Fruit fly (Drosophila melanogaster) whole organism, embryonic: Measurements from ENCODE around the gene Rab3-GEF.

Source experiments
- Atf-2 ChIP-seq: fragments of 200-800 bp; sonication (Bioruptor generic); optimal IDR thresholded peaks from 2 replicates; lab custom pipeline; 2016; ENCODE audit warnings: missing biosample characterization, missing genetic modification characterization
- CG10147 ChIP-seq: fragments of 200-800 bp; sonication (Bioruptor generic); optimal IDR thresholded peaks from 2 replicates; lab custom pipeline; 2019; ENCODE audit warnings: missing biosample characterization, mild to moderate bottlenecking, missing genetic modification characterization, moderate library complexity
- CG12219 ChIP-seq: fragments of 200-800 bp; sonication (Bioruptor generic); optimal IDR thresholded peaks from 3 replicates; lab custom pipeline; 2018; ENCODE audit warnings: missing biosample characterization, mild to moderate bottlenecking, missing genetic modification characterization
- CG1233 ChIP-seq: fragments of 200-800 bp; sonication (Bioruptor generic); optimal IDR thresholded peaks from 4 replicates; lab custom pipeline; 2018; ENCODE audit warnings: missing biosample characterization, mild to moderate bottlenecking, missing genetic modification characterization
- CG13775 ChIP-seq: fragments of 200-800 bp; sonication (Bioruptor generic); optimal IDR thresholded peaks from 3 replicates; lab custom pipeline; 2017; ENCODE audit warnings: missing biosample characterization, mild to moderate bottlenecking, missing genetic modification characterization
- CG1602 ChIP-seq: fragments of 200-800 bp; sonication (Bioruptor generic); optimal IDR thresholded peaks from 3 replicates; lab custom pipeline; 2016; ENCODE audit warnings: missing biosample characterization, missing genetic modification characterization
- CG18619 ChIP-seq: fragments of 200-800 bp; sonication (Bioruptor generic); optimal IDR thresholded peaks from 3 replicates; lab custom pipeline; 2017; ENCODE audit warnings: missing biosample characterization, mild to moderate bottlenecking, missing genetic modification characterization
- CG32532 ChIP-seq: fragments of 200-800 bp; sonication (Bioruptor generic); IDR thresholded peaks from 2 replicates; pipeline ENCODE4 v1.3.6; 2022; ENCODE audit warnings: missing biosample characterization, missing genetic modification characterization
- CG3281 ChIP-seq: fragments of 200-800 bp; sonication (Bioruptor generic); optimal IDR thresholded peaks from 3 replicates; lab custom pipeline; 2017; ENCODE audit warnings: missing biosample characterization, mild to moderate bottlenecking, missing genetic modification characterization
- CG5245 ChIP-seq: fragments of 200-800 bp; sonication (Bioruptor generic); optimal IDR thresholded peaks from 3 replicates; lab custom pipeline; 2016; ENCODE audit warnings: missing biosample characterization, missing genetic modification characterization
- CG6683 ChIP-seq: fragments of 200-800 bp; sonication (Bioruptor generic); optimal IDR thresholded peaks from 2 replicates; lab custom pipeline; 2017; ENCODE audit warnings: missing biosample characterization, mild to moderate bottlenecking, missing genetic modification characterization, missing genetic modification reagents
- CG7271 ChIP-seq: fragments of 200-800 bp; sonication (Bioruptor generic); optimal IDR thresholded peaks from 2 replicates; lab custom pipeline; 2018; ENCODE audit warnings: missing biosample characterization, mild to moderate bottlenecking, missing genetic modification characterization, moderate library complexity
- CG7556 ChIP-seq: fragments of 200-800 bp; sonication (Bioruptor generic); optimal IDR thresholded peaks from 2 replicates; lab custom pipeline; 2017; ENCODE audit warnings: missing biosample characterization, mild to moderate bottlenecking, missing genetic modification characterization
- CG7745 ChIP-seq: fragments of 200-800 bp; sonication (Bioruptor generic); optimal IDR thresholded peaks from 2 replicates; lab custom pipeline; 2018; ENCODE audit warnings: missing biosample characterization, mild to moderate bottlenecking, missing genetic modification characterization, moderate library complexity
- CG8944 ChIP-seq: fragments of 200-800 bp; sonication (Bioruptor generic); optimal IDR thresholded peaks from 3 replicates; lab custom pipeline; 2016; ENCODE audit warnings: missing biosample characterization, missing genetic modification characterization
- CG9609 ChIP-seq: fragments of 200-800 bp; sonication (Bioruptor generic); optimal IDR thresholded peaks from 3 replicates; lab custom pipeline; 2016; ENCODE audit warnings: missing biosample characterization, missing genetic modification characterization
- CoRest ChIP-seq: fragments of 200-800 bp; sonication (Bioruptor generic); optimal IDR thresholded peaks from 3 replicates; lab custom pipeline; 2018; ENCODE audit warnings: missing biosample characterization, mild to moderate bottlenecking, missing genetic modification characterization, moderate library complexity
- Deaf1 ChIP-seq: fragments of 200-800 bp; optimal IDR thresholded peaks from 3 replicates; lab custom pipeline; 2019; ENCODE audit warnings: missing biosample characterization, mild to moderate bottlenecking, missing genetic modification characterization, moderate library complexity
- Dfd ChIP-seq, 2 experiments: fragments of >200 bp; optimal IDR thresholded peaks; 2 replicates each; lab custom pipeline; 2017; ENCODE audit warnings: missing biosample characterization in 2 of 2, missing genetic modification characterization in 2 of 2
- E2f2 ChIP-seq: fragments of 200-800 bp; sonication (Bioruptor generic); IDR thresholded peaks from 2 replicates; pipeline ENCODE4 v1.3.6; 2022; ENCODE audit warnings: missing biosample characterization, missing genetic modification characterization
- HLH4C ChIP-seq: fragments of 200-800 bp; sonication (Bioruptor generic); IDR thresholded peaks from 3 replicates; pipeline ENCODE4 v1.3.6; 2022; ENCODE audit warnings: missing biosample characterization, missing genetic modification characterization; ENCODE audit not compliant: partially characterized antibody
- HmgZ ChIP-seq: fragments of 200-800 bp; sonication (Bioruptor generic); optimal IDR thresholded peaks from 2 replicates; lab custom pipeline; 2018; ENCODE audit warnings: missing biosample characterization, mild to moderate bottlenecking, missing genetic modification characterization
- Hmr ChIP-seq: fragments of 200-800 bp; sonication (Bioruptor generic); optimal IDR thresholded peaks from 3 replicates; lab custom pipeline; 2017; ENCODE audit warnings: mild to moderate bottlenecking, missing biosample characterization, missing genetic modification reagents, missing genetic modification characterization
- Hr78 ChIP-seq, 2 experiments: fragments of 200-800 bp in 1 of 2; fragments of >200 bp in 1 of 2; sonication (Bioruptor generic) in 1 of 2; optimal IDR thresholded peaks; 2 replicates each; lab custom pipeline; 2017 to 2019; ENCODE audit warnings: missing biosample characterization in 2 of 2, missing genetic modification characterization in 2 of 2, mild to moderate bottlenecking in 1 of 2, moderate library complexity in 1 of 2
- Max ChIP-seq: fragments of 200-800 bp; sonication (Bioruptor generic); optimal IDR thresholded peaks from 2 replicates; lab custom pipeline; 2016; ENCODE audit warnings: missing biosample characterization, mild to moderate bottlenecking, missing genetic modification characterization
- NFAT ChIP-seq: fragments of 200-800 bp; sonication (Bioruptor generic); IDR thresholded peaks from 2 replicates; pipeline ENCODE4 v1.3.6; 2022; ENCODE audit warnings: missing biosample characterization, missing genetic modification characterization
- Nf-YA ChIP-seq: fragments of 200-800 bp; sonication (Bioruptor generic); IDR thresholded peaks from 2 replicates; pipeline ENCODE4 v1.3.6; 2022; ENCODE audit warnings: missing biosample characterization, missing genetic modification characterization
- TFAM ChIP-seq: fragments of 200-800 bp; sonication (Bioruptor generic); optimal IDR thresholded peaks from 2 replicates; lab custom pipeline; 2017; ENCODE audit warnings: missing biosample characterization, missing genetic modification characterization, inconsistent platforms
- Trl ChIP-seq, 3 experiments: fragments of >200 bp in 2 of 3; fragments of 200-800 bp in 1 of 3; sonication (Bioruptor generic) in 1 of 3; optimal IDR thresholded peaks; 2 replicates in 1 of 3; 3 replicates in 2 of 3; lab custom pipeline; 2016 to 2017; ENCODE audit warnings: missing biosample characterization in 1 of 3, missing genetic modification characterization in 1 of 3
- aop ChIP-seq: fragments of 200-800 bp; sonication (Bioruptor generic); IDR thresholded peaks from 2 replicates; pipeline ENCODE4 v1.3.6; 2022; ENCODE audit warnings: missing biosample characterization, missing genetic modification characterization
- az2 ChIP-seq: fragments of 200-800 bp; sonication (Bioruptor generic); optimal IDR thresholded peaks from 3 replicates; lab custom pipeline; 2016; ENCODE audit warnings: missing biosample characterization, missing genetic modification characterization
- bab2 ChIP-seq: fragments of 200-800 bp; sonication (Bioruptor generic); optimal IDR thresholded peaks from 2 replicates; lab custom pipeline; 2016; ENCODE audit warnings: missing biosample characterization, missing genetic modification characterization
- bsh ChIP-seq, 2 experiments: fragments of 200-800 bp; sonication (Bioruptor generic); optimal IDR thresholded peaks; 2 replicates each; lab custom pipeline; 2017 to 2018; ENCODE audit warnings: mild to moderate bottlenecking in 2 of 2, missing biosample characterization in 2 of 2, missing genetic modification characterization in 2 of 2, moderate library complexity in 1 of 2
- btn ChIP-seq: fragments of 200-800 bp; sonication (Bioruptor generic); optimal IDR thresholded peaks from 2 replicates; lab custom pipeline; 2016; ENCODE audit warnings: missing biosample characterization, missing genetic modification characterization
- chif ChIP-seq, 2 experiments: fragments of 200-800 bp; sonication (Bioruptor generic); optimal IDR thresholded peaks; 3 replicates each; lab custom pipeline; 2016; ENCODE audit warnings: missing biosample characterization in 2 of 2, missing genetic modification characterization in 2 of 2
- crc ChIP-seq: fragments of 200-800 bp; sonication (Bioruptor generic); optimal IDR thresholded peaks from 2 replicates; lab custom pipeline; 2016; ENCODE audit warnings: missing biosample characterization, missing genetic modification characterization
- eve ChIP-seq, 2 experiments: fragments of >200 bp; optimal IDR thresholded peaks; 2 replicates each; lab custom pipeline; 2017; ENCODE audit warnings: missing biosample characterization in 2 of 2, missing genetic modification characterization in 2 of 2
- fru ChIP-seq: fragments of >200 bp; optimal IDR thresholded peaks from 2 replicates; lab custom pipeline; 2017
- gfzf ChIP-seq: fragments of 200-800 bp; sonication (Bioruptor generic); optimal IDR thresholded peaks from 2 replicates; lab custom pipeline; 2016; ENCODE audit warnings: missing biosample characterization, mild to moderate bottlenecking, missing genetic modification characterization, moderate library complexity
- grau ChIP-seq: fragments of 200-800 bp; optimal IDR thresholded peaks from 3 replicates; lab custom pipeline; 2019; ENCODE audit warnings: missing biosample characterization, mild to moderate bottlenecking, missing genetic modification characterization, moderate library complexity
- kay ChIP-seq: fragments of 200-800 bp; sonication (Bioruptor generic); optimal IDR thresholded peaks from 2 replicates; lab custom pipeline; 2016; ENCODE audit warnings: missing biosample characterization, missing genetic modification characterization
- lola ChIP-seq, 3 experiments: fragments of >200 bp in 2 of 3; fragments of 200-800 bp in 1 of 3; sonication (Bioruptor generic) in 1 of 3; optimal IDR thresholded peaks; 2 replicates each; lab custom pipeline; 2017 to 2019; ENCODE audit warnings: missing biosample characterization in 3 of 3, missing genetic modification characterization in 3 of 3, mild to moderate bottlenecking in 1 of 3, moderate library complexity in 1 of 3
- lov ChIP-seq, 2 experiments: fragments of 200-800 bp in 1 of 2; fragments of >200 bp in 1 of 2; sonication (Bioruptor generic) in 1 of 2; IDR thresholded peaks in 1 of 2; optimal IDR thresholded peaks in 1 of 2; 2 replicates in 1 of 2; 3 replicates in 1 of 2; pipeline versions ENCODE4 v1.3.6 to Lab custom; 2017 to 2022; ENCODE audit warnings: missing biosample characterization in 1 of 2, missing genetic modification characterization in 1 of 2
- mam ChIP-seq: fragments of 200-800 bp; sonication (Bioruptor generic); optimal IDR thresholded peaks from 3 replicates; lab custom pipeline; 2016; ENCODE audit warnings: missing biosample characterization, missing genetic modification characterization
- sd ChIP-seq: fragments of 200-800 bp; sonication (Bioruptor generic); optimal IDR thresholded peaks from 3 replicates; lab custom pipeline; 2018; ENCODE audit warnings: missing biosample characterization, mild to moderate bottlenecking, missing genetic modification characterization, moderate library complexity
- sim ChIP-seq: fragments of 200-800 bp; sonication (Bioruptor generic); IDR thresholded peaks from 2 replicates; pipeline ENCODE4 v1.3.6; 2022; ENCODE audit warnings: missing biosample characterization, missing genetic modification characterization
- tap ChIP-seq: fragments of 200-800 bp; optimal IDR thresholded peaks from 3 replicates; lab custom pipeline; 2019; ENCODE audit warnings: missing biosample characterization, mild to moderate bottlenecking, missing genetic modification characterization, moderate library complexity
- zen2 ChIP-seq: fragments of 200-800 bp; sonication (Bioruptor generic); IDR thresholded peaks from 3 replicates; pipeline ENCODE4 v1.3.6; 2022; ENCODE audit warnings: missing biosample characterization, missing genetic modification characterization; ENCODE audit not compliant: partially characterized antibody

Gene Rab3-GEF

DNA sequence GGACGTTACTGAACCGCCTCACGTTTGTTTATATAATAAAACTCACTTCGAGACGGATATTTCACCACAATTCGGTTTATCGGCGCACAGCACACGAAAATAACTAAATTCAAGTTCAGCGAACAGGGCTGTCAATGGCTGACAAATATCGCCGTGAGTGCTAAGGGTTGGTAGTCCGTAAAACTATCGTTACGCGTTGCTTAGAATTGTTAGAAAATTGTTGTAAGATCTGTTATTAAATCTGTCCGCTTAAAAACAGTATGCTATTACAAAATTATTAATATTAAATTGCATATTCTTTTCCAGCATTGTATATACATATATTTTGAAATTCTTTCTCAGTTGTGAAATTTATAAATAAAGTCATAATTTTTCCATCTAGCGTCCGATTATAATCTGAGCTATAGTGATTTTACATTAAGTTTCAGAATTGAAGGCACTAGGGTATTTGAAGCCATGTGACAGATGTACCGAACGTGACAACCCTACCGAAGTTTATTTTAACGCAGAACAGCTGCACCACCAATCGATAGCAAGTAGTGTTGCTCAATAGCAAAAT is 4.8 kb upstream of the Rab3-GEF start, which contains the start of gene Cox17 (continued):
- TF ChIP-seq mam (GFP tag; lab: Kevin White, UChicago) (peak; percentile 78), Dfd (GFP tag; optimal IDR thresholded peaks at IDR 0.05; lab: Kevin White, UChicago) (peak in 1 of 2 experiments; percentile 91), Deaf1 (tag; lab: Kevin White, UChicago) (peak; percentile 65), CG6683 (peak; percentile 67), bab2 (GFP tag; lab: Kevin White, UChicago) (peak; percentile 61), sim (no peak), NFAT (GFP tag; lab: Robert Waterston, UW) (peak; percentile 56), CG7745 (tag; lab: Kevin White, UChicago) (no peak), tap (tag; lab: Kevin White, UChicago) (peak; percentile 62), HLH4C (peak; percentile 69), E2f2 (GFP tag; lab: Robert Waterston, UW) (peak; percentile 43; the same call in 1 of the 2 replicates), CG9609 (GFP tag; lab: Kevin White, UChicago) (peak; percentile 57), Nf-YA (GFP tag; lab: Robert Waterston, UW) (no peak), TFAM (GFP tag; lab: Kevin White, UChicago) (no peak), fru (lab: Kevin White, UChicago) (no peak), CG5245 (GFP tag; lab: Kevin White, UChicago) (peak; percentile 65), lola (GFP tag; optimal IDR thresholded peaks at IDR 0.05; lab: Kevin White, UChicago) (peak in 1 of 3 experiments; percentile 86), CoRest (tag; lab: Kevin White, UChicago) (peak; percentile 93), chif (GFP tag; optimal IDR thresholded peaks at IDR 0.05; lab: Kevin White, UChicago) (peak; percentile 27 to 78), eve (GFP tag; optimal IDR thresholded peaks at IDR 0.05; lab: Kevin White, UChicago) (peak in 1 of 2 experiments; percentile 96), sd (peak; percentile 63), CG32532 (GFP tag; lab: Robert Waterston, UW) (peak; percentile 72), gfzf (GFP tag; lab: Kevin White, UChicago) (no peak), Trl (optimal IDR thresholded peaks at IDR 0.05; lab: Kevin White, UChicago) (no peak), Trl (GFP tag; optimal IDR thresholded peaks at IDR 0.05; lab: Kevin White, UChicago) (peak; percentile 48), CG3281 (GFP tag; lab: Kevin White, UChicago) (peak; percentile 78), bsh (GFP tag; optimal IDR thresholded peaks at IDR 0.05; lab: Kevin White, UChicago) (peak; percentile 37 to 60), CG10147 (GFP tag; lab: Kevin White, UChicago) (peak; percentile 77), btn (GFP tag; lab: Kevin White, UChicago) (no peak), CG1602 (peak; percentile 77), CG8944 (GFP tag; lab: Kevin White, UChicago) (peak; percentile 47), CG7271 (peak; percentile 34), Hmr (GFP tag; lab: Kevin White, UChicago) (peak; percentile 84), grau (tag; lab: Kevin White, UChicago) (peak; percentile 86), crc (GFP tag; lab: Kevin White, UChicago) (peak; percentile 47), CG1233 (GFP tag; lab: Kevin White, UChicago) (peak; percentile 78), lov (optimal IDR thresholded peaks at IDR 0.05; lab: Kevin White, UChicago) (no peak), lov (GFP tag; IDR thresholded peaks at IDR 0.05; lab: Robert Waterston, UW) (no peak), CG7556 (GFP tag; lab: Kevin White, UChicago) (peak; percentile 86), Atf-2 (peak; percentile 68), kay (peak; percentile 62), CG18619 (GFP tag; lab: Kevin White, UChicago) (peak; percentile 83), aop (GFP tag; lab: Robert Waterston, UW) (no peak), zen2 (GFP tag; lab: Robert Waterston, UW) (peak; percentile 25; the same call in 1 of the 3 replicates), CG12219 (GFP tag; lab: Kevin White, UChicago) (peak; percentile 49), az2 (peak; percentile 83), Max (GFP tag; lab: Kevin White, UChicago) (peak; percentile 84), CG13775 (GFP tag; lab: Kevin White, UChicago) (peak; percentile 90), HmgZ (tag; lab: Kevin White, UChicago) (peak; percentile 82), Hr78 (GFP tag; optimal IDR thresholded peaks at IDR 0.05; lab: Kevin White, UChicago) (peak in 1 of 2 experiments; percentile 40)
